Worm (Caenorhabditis elegans) whole organism, late embryonic: Measurements from ENCODE around the gene T16G12.12.

Experiments used
- C08G9.2 ChIP-seq: sonication (generic microtip); optimal IDR thresholded peaks from 2 replicates; lab custom pipeline; 2016; ENCODE audit warnings: mild to moderate bottlenecking, missing genetic modification characterization, moderate library complexity, missing compliant biosample characterization
- C38D4.7 ChIP-seq: fragments of 200-800 bp; sonication (Bioruptor generic); optimal IDR thresholded peaks from 2 replicates; lab custom pipeline; 2018; ENCODE audit warnings: mild to moderate bottlenecking, missing genetic modification characterization, moderate library complexity, missing compliant biosample characterization
- F13H6.1 ChIP-seq: sonication (generic microtip); optimal IDR thresholded peaks from 2 replicates; lab custom pipeline; 2016; ENCODE audit warnings: missing genetic modification characterization, missing compliant biosample characterization
- K09A11.1 ChIP-seq: sonication (generic microtip); optimal IDR thresholded peaks from 2 replicates; lab custom pipeline; 2017; ENCODE audit warnings: antibody characterized with exemption, mild to moderate bottlenecking, missing genetic modification characterization, missing compliant biosample characterization; ENCODE audit not compliant: insufficient read depth
- ceh-14 ChIP-seq: sonication (generic microtip); optimal IDR thresholded peaks from 2 replicates; lab custom pipeline; 2016; ENCODE audit warnings: missing genotype, missing genetic modification characterization, missing compliant biosample characterization
- ceh-19 ChIP-seq: fragments of 200-800 bp; sonication (Bioruptor generic); optimal IDR thresholded peaks from 2 replicates; lab custom pipeline; 2018; ENCODE audit warnings: mild to moderate bottlenecking, missing genetic modification characterization, missing compliant biosample characterization
- ceh-2 ChIP-seq: sonication (generic microtip); optimal IDR thresholded peaks from 2 replicates; lab custom pipeline; 2016; ENCODE audit warnings: missing genotype, missing genetic modification characterization, missing compliant biosample characterization
- ceh-24 ChIP-seq: sonication (generic microtip); optimal IDR thresholded peaks from 2 replicates; lab custom pipeline; 2016; ENCODE audit warnings: mild to moderate bottlenecking, missing genetic modification characterization, missing compliant biosample characterization
- ceh-31 ChIP-seq: sonication (generic microtip); optimal IDR thresholded peaks from 2 replicates; lab custom pipeline; 2016; ENCODE audit warnings: missing genetic modification characterization, missing compliant biosample characterization
- ceh-34 ChIP-seq: sonication (generic microtip); optimal IDR thresholded peaks from 2 replicates; lab custom pipeline; 2016; ENCODE audit warnings: mild to moderate bottlenecking, missing genetic modification characterization, missing compliant biosample characterization
- ceh-48 ChIP-seq: sonication (generic microtip); optimal IDR thresholded peaks from 2 replicates; lab custom pipeline; 2016; ENCODE audit warnings: missing genetic modification characterization, inconsistent platforms, missing compliant biosample characterization
- ceh-6 ChIP-seq: fragments of 200-800 bp; sonication (Bioruptor generic); optimal IDR thresholded peaks from 2 replicates; lab custom pipeline; 2018; ENCODE audit warnings: mild to moderate bottlenecking, missing genetic modification characterization, missing compliant biosample characterization
- ceh-9 ChIP-seq: sonication (generic microtip); optimal IDR thresholded peaks from 2 replicates; lab custom pipeline; 2016; ENCODE audit warnings: mild to moderate bottlenecking, missing genetic modification characterization, inconsistent platforms, missing compliant biosample characterization
- dmd-4 ChIP-seq: sonication (generic microtip); optimal IDR thresholded peaks from 2 replicates; lab custom pipeline; 2016; ENCODE audit warnings: borderline replicate concordance, missing genetic modification characterization, missing compliant biosample characterization
- elt-2 ChIP-seq: sonication (generic microtip); optimal IDR thresholded peaks from 2 replicates; lab custom pipeline; 2016; ENCODE audit warnings: missing genetic modification reagents, missing genetic modification characterization, missing compliant biosample characterization
- ets-4 ChIP-seq: sonication (generic microtip); optimal IDR thresholded peaks from 2 replicates; lab custom pipeline; 2016; ENCODE audit warnings: missing genetic modification characterization, missing compliant biosample characterization
- eyg-1 ChIP-seq: sonication (generic microtip); optimal IDR thresholded peaks from 2 replicates; lab custom pipeline; 2016; ENCODE audit warnings: missing genotype, missing genetic modification characterization, missing compliant biosample characterization
- fax-1 ChIP-seq: sonication (generic microtip); optimal IDR thresholded peaks from 2 replicates; lab custom pipeline; 2016; ENCODE audit warnings: missing genotype, missing genetic modification characterization, missing compliant biosample characterization
- fkh-6 ChIP-seq: sonication (generic microtip); optimal IDR thresholded peaks from 2 replicates; lab custom pipeline; 2016; ENCODE audit warnings: missing genetic modification characterization, missing compliant biosample characterization
- gmeb-2 ChIP-seq: sonication (generic microtip); optimal IDR thresholded peaks from 2 replicates; lab custom pipeline; 2016; ENCODE audit warnings: missing genetic modification characterization, inconsistent platforms, missing compliant biosample characterization
- hlh-15 ChIP-seq: sonication (generic microtip); optimal IDR thresholded peaks from 2 replicates; lab custom pipeline; 2016; ENCODE audit warnings: missing genetic modification characterization, missing compliant biosample characterization
- hlh-30 ChIP-seq: sonication (generic microtip); optimal IDR thresholded peaks from 2 replicates; lab custom pipeline; 2017; ENCODE audit warnings: antibody characterized with exemption, missing genetic modification characterization, missing compliant biosample characterization; ENCODE audit not compliant: insufficient read depth
- hlh-8 ChIP-seq: sonication (generic microtip); optimal IDR thresholded peaks from 2 replicates; lab custom pipeline; 2016; ENCODE audit warnings: missing genotype, missing genetic modification characterization, missing compliant biosample characterization
- lim-6 ChIP-seq: sonication (generic microtip); optimal IDR thresholded peaks from 2 replicates; lab custom pipeline; 2016; ENCODE audit warnings: missing genetic modification characterization, missing compliant biosample characterization
- mec-3 ChIP-seq: sonication (generic microtip); optimal IDR thresholded peaks from 2 replicates; lab custom pipeline; 2016; ENCODE audit warnings: borderline replicate concordance, missing genetic modification characterization, missing compliant biosample characterization
- nhr-232 ChIP-seq: sonication (generic microtip); optimal IDR thresholded peaks from 2 replicates; lab custom pipeline; 2016; ENCODE audit warnings: missing genetic modification characterization, missing compliant biosample characterization
- npax-4 ChIP-seq: sonication (generic microtip); optimal IDR thresholded peaks from 2 replicates; lab custom pipeline; 2016; ENCODE audit warnings: missing genetic modification characterization, missing compliant biosample characterization
- odd-2 ChIP-seq: sonication (generic microtip); optimal IDR thresholded peaks from 2 replicates; lab custom pipeline; 2017; ENCODE audit warnings: antibody characterized with exemption, mild to moderate bottlenecking, missing genetic modification characterization, missing compliant biosample characterization
- pag-3 ChIP-seq: sonication (generic microtip); optimal IDR thresholded peaks from 2 replicates; lab custom pipeline; 2016; ENCODE audit warnings: missing compliant biosample characterization, missing genetic modification characterization, borderline replicate concordance
- pat-9 ChIP-seq: fragments of 200-800 bp; sonication (Bioruptor generic); optimal IDR thresholded peaks from 2 replicates; lab custom pipeline; 2018; ENCODE audit warnings: mild to moderate bottlenecking, missing genetic modification characterization, moderate library complexity, missing compliant biosample characterization
- pax-1 ChIP-seq: fragments of 150-350 bp; optimal IDR thresholded peaks from 2 replicates; lab custom pipeline; 2014; ENCODE audit warnings: missing biosample characterization, missing genetic modification characterization
- pha-4 ChIP-seq: fragments of 150-350 bp; optimal IDR thresholded peaks from 2 replicates; lab custom pipeline; 2018; ENCODE audit warnings: missing biosample characterization, missing genetic modification reagents, missing genetic modification characterization
- pqm-1 ChIP-seq: sonication (generic microtip); optimal IDR thresholded peaks from 2 replicates; lab custom pipeline; 2016; ENCODE audit warnings: missing genetic modification characterization, missing compliant biosample characterization
- ref-2 ChIP-seq: sonication (generic microtip); optimal IDR thresholded peaks from 2 replicates; lab custom pipeline; 2016; ENCODE audit warnings: missing genetic modification characterization, missing compliant biosample characterization
- rnt-1 ChIP-seq: sonication (generic microtip); optimal IDR thresholded peaks from 2 replicates; lab custom pipeline; 2016; ENCODE audit warnings: missing genetic modification characterization, missing compliant biosample characterization
- sdc-2 ChIP-seq: sonication (generic microtip); optimal IDR thresholded peaks from 2 replicates; lab custom pipeline; 2016; ENCODE audit warnings: missing genotype, missing genetic modification characterization, missing compliant biosample characterization
- sox-2 ChIP-seq: fragments of 200-800 bp; sonication (Bioruptor generic); IDR thresholded peaks from 2 replicates; pipeline ENCODE4 v1.3.6; 2022; ENCODE audit warnings: missing genetic modification reagents, missing genetic modification characterization, missing compliant biosample characterization
- syd-9 ChIP-seq: sonication (generic microtip); optimal IDR thresholded peaks from 2 replicates; lab custom pipeline; 2016; ENCODE audit warnings: mild to moderate bottlenecking, missing genetic modification characterization, moderate library complexity, missing compliant biosample characterization
- tbx-2 ChIP-seq: sonication (generic microtip); optimal IDR thresholded peaks from 2 replicates; lab custom pipeline; 2016; ENCODE audit warnings: missing genetic modification characterization, missing compliant biosample characterization
- tbx-7 ChIP-seq: sonication (generic microtip); optimal IDR thresholded peaks from 2 replicates; lab custom pipeline; 2016; ENCODE audit warnings: missing genotype, missing genetic modification characterization, missing compliant biosample characterization
- unc-42 ChIP-seq: sonication (generic microtip); optimal IDR thresholded peaks from 2 replicates; lab custom pipeline; 2016; ENCODE audit warnings: missing genotype, missing genetic modification characterization, missing compliant biosample characterization
- unc-86 ChIP-seq: sonication (generic microtip); optimal IDR thresholded peaks from 2 replicates; lab custom pipeline; 2016; ENCODE audit warnings: missing genetic modification characterization, missing compliant biosample characterization
- zip-5 ChIP-seq: sonication (generic microtip); optimal IDR thresholded peaks from 2 replicates; lab custom pipeline; 2016; ENCODE audit warnings: missing genetic modification characterization, missing compliant biosample characterization
- ztf-16 ChIP-seq: sonication (generic microtip); optimal IDR thresholded peaks from 2 replicates; lab custom pipeline; 2017; ENCODE audit warnings: missing genetic modification characterization, missing compliant biosample characterization

T16G12.12 gene

DNA sequence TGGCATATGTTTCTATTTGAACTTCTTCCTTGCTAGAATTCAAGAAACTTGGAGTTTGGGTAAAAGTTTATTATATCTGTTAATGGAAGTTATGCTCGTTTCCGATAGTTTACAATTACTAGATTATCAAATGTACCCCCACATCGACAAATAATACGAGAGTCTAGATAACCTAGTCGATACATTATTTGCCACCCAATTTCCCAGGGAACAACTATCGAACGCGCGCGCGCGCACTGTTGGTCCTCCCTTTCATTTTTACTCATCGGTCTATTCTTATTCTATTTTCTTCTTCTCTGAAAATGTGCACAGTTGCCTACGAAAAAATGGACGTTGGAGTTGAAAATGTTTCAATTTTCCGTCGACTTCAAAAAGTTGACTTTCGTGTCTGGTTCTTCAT lies 7.2 kb downstream of the T16G12.12 start, which contains the start of gene T16G12.13:
TSS of gene T16G12.13 (plus strand) at position 293 of the 400 bp plus-strand sequence.
- TF ChIP-seq syd-9 (tag; lab: Kevin White, UChicago) (no peak), nhr-232 (tag; lab: Kevin White, UChicago) (no peak), unc-42 (no peak), hlh-15 (tag; lab: Kevin White, UChicago) (no peak), ceh-24 (tag; lab: Kevin White, UChicago) (no peak), tbx-7 (tag; lab: Kevin White, UChicago) (no peak), ceh-34 (tag; lab: Kevin White, UChicago) (no peak)

DNA sequence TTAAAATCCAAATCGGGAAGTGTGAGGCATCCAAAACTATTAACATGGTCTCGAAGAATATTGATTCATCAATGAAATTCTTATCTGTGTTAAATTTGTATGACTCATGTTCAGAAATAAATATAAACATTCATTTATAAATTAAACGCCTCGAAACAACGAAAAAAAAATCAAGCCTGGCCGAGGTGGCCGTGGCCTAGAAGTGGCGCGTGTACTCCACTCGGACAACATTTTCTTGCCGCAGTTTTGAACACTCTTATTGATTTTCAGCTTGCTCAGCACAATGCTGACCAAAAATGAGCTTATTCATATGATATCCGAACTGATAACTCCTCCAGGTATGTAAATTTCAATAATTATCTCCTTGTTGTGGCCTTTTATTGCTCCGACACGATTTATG lies 10.7 kb downstream of the T16G12.12 start, which contains the start of gene ekl-6:
TSS of gene ekl-6 (plus strand) at position 265 of the 400 bp plus-strand sequence.
- TF ChIP-seq pqm-1 (tag; lab: Kevin White, UChicago) (no peak), sdc-2 (peak; percentile 16), fkh-6 (no peak), rnt-1 (peak; percentile 15), ceh-31 (tag; lab: Kevin White, UChicago) (peak; percentile 85), ceh-2 (peak; percentile 90), fax-1 (tag; lab: Kevin White, UChicago) (peak; percentile 11), hlh-15 (tag; lab: Kevin White, UChicago) (no peak), F13H6.1 (tag; lab: Kevin White, UChicago) (peak; percentile 40), ets-4 (tag; lab: Kevin White, UChicago) (peak; percentile 74), ceh-14 (tag; lab: Kevin White, UChicago) (peak; percentile 21), tbx-7 (tag; lab: Kevin White, UChicago) (peak; percentile 83), pat-9 (no peak), hlh-30 (tag; lab: Kevin White, UChicago) (no peak), ref-2 (peak; percentile 76), odd-2 (tag; lab: Kevin White, UChicago) (no peak), C38D4.7 (no peak), elt-2 (tag; lab: Kevin White, UChicago) (peak; percentile 53), K09A11.1 (tag; lab: Kevin White, UChicago) (no peak), lim-6 (tag; lab: Kevin White, UChicago) (no peak), ceh-19 (GFP tag; lab: Kevin White, UChicago) (no peak), ztf-16 (tag; lab: Kevin White, UChicago) (no peak), npax-4 (tag; lab: Kevin White, UChicago) (no peak), hlh-8 (tag; lab: Kevin White, UChicago) (peak; percentile 61), pax-1 (no peak), syd-9 (tag; lab: Kevin White, UChicago) (no peak), ceh-48 (tag; lab: Kevin White, UChicago) (peak; percentile 42), tbx-2 (tag; lab: Kevin White, UChicago) (peak; percentile 86), zip-5 (tag; lab: Kevin White, UChicago) (peak; percentile 79), C08G9.2 (peak; percentile 84), ceh-6 (GFP tag; lab: Kevin White, UChicago) (no peak), mec-3 (tag; lab: Kevin White, UChicago) (peak; percentile 35), unc-86 (tag; lab: Kevin White, UChicago) (peak; percentile 14), dmd-4 (tag; lab: Kevin White, UChicago) (no peak)

DNA sequence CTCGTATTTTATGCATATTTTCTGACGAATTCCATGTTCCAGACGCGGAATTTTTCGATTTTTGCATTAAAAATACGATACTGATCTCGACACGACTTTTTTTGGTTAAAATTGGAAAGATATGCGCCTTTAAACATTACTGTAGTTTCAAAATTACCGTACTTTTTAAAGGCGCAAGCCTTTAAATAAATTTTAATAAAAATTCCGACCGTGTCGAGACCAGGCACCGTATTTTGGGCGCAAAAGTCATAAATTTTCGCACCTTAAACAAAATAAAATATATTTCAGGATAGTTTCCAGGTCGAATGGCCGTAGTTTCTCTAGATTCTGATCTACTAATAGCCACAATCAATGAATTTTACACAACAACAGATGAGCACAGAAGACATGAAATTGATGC lies 15.9 kb downstream of the T16G12.12 start, which contains the start of gene T16G12.6:
TSS of gene T16G12.6 (plus strand) at position 301 of the 400 bp plus-strand sequence.
- TF ChIP-seq ceh-24 (tag; lab: Kevin White, UChicago) (no peak), pag-3 (no peak), ceh-31 (tag; lab: Kevin White, UChicago) (no peak), hlh-8 (tag; lab: Kevin White, UChicago) (no peak), ceh-2 (no peak), gmeb-2 (tag; lab: Kevin White, UChicago) (no peak), ets-4 (tag; lab: Kevin White, UChicago) (no peak), pax-1 (no peak), dmd-4 (tag; lab: Kevin White, UChicago) (no peak), sox-2 (no peak), C38D4.7 (no peak), ceh-9 (tag; lab: Kevin White, UChicago) (no peak), mec-3 (tag; lab: Kevin White, UChicago) (no peak), pha-4 (tag; lab: Kevin White, UChicago) (no peak), hlh-30 (tag; lab: Kevin White, UChicago) (no peak), ztf-16 (tag; lab: Kevin White, UChicago) (no peak), eyg-1 (tag; lab: Kevin White, UChicago) (no peak), odd-2 (tag; lab: Kevin White, UChicago) (no peak), zip-5 (tag; lab: Kevin White, UChicago) (no peak), syd-9 (tag; lab: Kevin White, UChicago) (no peak)
